Fruit fly (Drosophila melanogaster) whole organism, prepupa: ENCODE measurements around the gene VhaM9.7-b.

Experiments used
- CG15336 ChIP-seq: fragments of 200-800 bp; sonication (Bioruptor generic); IDR thresholded peaks from 2 replicates; pipeline ENCODE4 v1.3.6; 2022; ENCODE audit warnings: missing biosample characterization, missing genetic modification characterization
- Lpt ChIP-seq: fragments of 200-800 bp; sonication (Bioruptor generic); optimal IDR thresholded peaks from 3 replicates; lab custom pipeline; 2016; ENCODE audit warnings: missing biosample characterization, missing genetic modification characterization
- spab ChIP-seq: fragments of 200-800 bp; sonication (Bioruptor generic); optimal IDR thresholded peaks from 2 replicates; lab custom pipeline; 2017; ENCODE audit warnings: missing biosample characterization, mild to moderate bottlenecking, missing genetic modification characterization, missing genetic modification reagents
- svp ChIP-seq: fragments of 200-800 bp; sonication (Bioruptor generic); peaks from one replicate; lab custom pipeline; 2016; ENCODE audit warnings: missing biosample characterization, missing genetic modification characterization
- vri ChIP-seq: fragments of 200-800 bp; sonication (Bioruptor generic); optimal IDR thresholded peaks from 3 replicates; lab custom pipeline; 2016; ENCODE audit warnings: missing biosample characterization, mild to moderate bottlenecking, missing genetic modification characterization

DNA sequence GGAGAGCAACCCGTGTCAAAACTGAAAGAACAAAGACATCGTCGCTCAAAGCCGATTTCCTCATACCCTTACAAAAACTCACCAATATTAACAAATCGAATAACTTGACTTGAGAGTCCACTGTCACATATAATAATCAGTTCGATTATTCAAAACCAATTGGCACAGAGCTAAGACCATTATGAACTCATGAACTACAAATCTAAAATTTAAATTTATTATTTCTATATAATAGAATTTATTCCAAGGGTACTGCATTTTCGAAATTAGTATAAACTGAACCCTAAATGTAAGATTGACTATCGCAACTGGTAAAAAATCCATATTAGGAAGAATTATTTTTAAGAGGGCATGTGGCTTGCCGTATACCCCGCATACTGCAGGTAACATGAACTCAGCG lies 42.3 kb downstream of the VhaM9.7-b start:
- TF ChIP-seq vri (GFP tag; lab: Kevin White, UChicago) = no peak
- no peak for TF ChIP-seq CG15336 (GFP tag; lab: Robert Waterston, UW)
- peak; percentile 74 for TF ChIP-seq svp (GFP tag; lab: Kevin White, UChicago)
- TF ChIP-seq Lpt (GFP tag; lab: Kevin White, UChicago) = no peak
- no peak for TF ChIP-seq spab (GFP tag; lab: Kevin White, UChicago)
